Worm (Caenorhabditis elegans) whole organism, early embryonic: Measurements from ENCODE around the gene nex-3.

Experiments
- F13C5.2 ChIP-seq: sonication (generic microtip); optimal IDR thresholded peaks from 2 replicates; lab custom pipeline; 2017; ENCODE audit warnings: mild to moderate bottlenecking, missing genetic modification characterization, inconsistent platforms, missing compliant biosample characterization
- ama-1 ChIP-seq: fragments of 150-350 bp; optimal IDR thresholded peaks from 2 replicates; lab custom pipeline; 2014
- ceh-13 ChIP-seq: fragments of 200-800 bp; sonication (Bioruptor generic); optimal IDR thresholded peaks from 2 replicates; lab custom pipeline; 2018; ENCODE audit warnings: mild to moderate bottlenecking, missing genetic modification characterization, missing compliant biosample characterization
- ets-7 ChIP-seq: sonication (generic microtip); optimal IDR thresholded peaks from 2 replicates; lab custom pipeline; 2016; ENCODE audit warnings: missing genotype, missing genetic modification characterization, missing compliant biosample characterization
- flt-1 ChIP-seq: fragments of 200-800 bp; sonication (Bioruptor generic); IDR thresholded peaks from 2 replicates; pipeline ENCODE4 v1.3.6; 2022; ENCODE audit warnings: missing genetic modification characterization, missing compliant biosample characterization
- hmbx-1 ChIP-seq: sonication (generic microtip); optimal IDR thresholded peaks from 2 replicates; lab custom pipeline; 2016; ENCODE audit warnings: mild to moderate bottlenecking, missing genetic modification characterization, missing compliant biosample characterization
- hmg-4 ChIP-seq: fragments of 200-800 bp; sonication (Bioruptor generic); optimal IDR thresholded peaks from 2 replicates; lab custom pipeline; 2018; ENCODE audit warnings: mild to moderate bottlenecking, missing genetic modification characterization, missing compliant biosample characterization
- scrt-1 ChIP-seq: fragments of 200-800 bp; sonication (Bioruptor generic); IDR thresholded peaks from 2 replicates; pipeline ENCODE4 v1.3.6; 2022; ENCODE audit warnings: missing genetic modification characterization, missing compliant biosample characterization
- tbx-11 ChIP-seq: fragments of 200-800 bp; sonication (Bioruptor generic); IDR thresholded peaks from 2 replicates; pipeline ENCODE4 v1.3.6; 2022; ENCODE audit warnings: missing genetic modification characterization, missing compliant biosample characterization

- no peak for TF ChIP-seq ceh-13 (GFP tag; lab: Kevin White, UChicago)
- no peak for TF ChIP-seq ama-1 (lab: Kevin White, UChicago)
- no peak for TF ChIP-seq flt-1 (GFP tag; lab: Robert Waterston, UW)
- TF ChIP-seq F13C5.2 (tag; lab: Kevin White, UChicago): no peak
- no peak for TF ChIP-seq tbx-11 (GFP tag; lab: Robert Waterston, UW)
- TF ChIP-seq hmg-4 (GFP tag; lab: Kevin White, UChicago): no peak
- no peak for TF ChIP-seq ets-7 (tag; lab: Kevin White, UChicago)
- TF ChIP-seq hmbx-1 (tag; lab: Kevin White, UChicago): no peak
- no peak for TF ChIP-seq scrt-1
Observed at ce11 chrIII:4413099-4413498, 28.8 kb upstream of the nex-3 start, which contains the start of gene mpc-1.
